Fruit fly (Drosophila melanogaster) whole organism, embryonic: ENCODE results near the gene ND-B17.

ENCODE experiments used
- CG10267 ChIP-seq: fragments of 200-800 bp; sonication (Bioruptor generic); optimal IDR thresholded peaks from 2 replicates; lab custom pipeline; 2018; ENCODE audit warnings: missing biosample characterization, mild to moderate bottlenecking, missing genetic modification characterization, moderate library complexity
- CG10366 ChIP-seq: fragments of 200-800 bp; sonication (Bioruptor generic); IDR thresholded peaks from 2 replicates; pipeline ENCODE4 v1.3.6; 2022; ENCODE audit warnings: missing biosample characterization, missing genetic modification characterization
- CG10979 ChIP-seq: fragments of 200-800 bp; sonication (Bioruptor generic); optimal IDR thresholded peaks from 2 replicates; lab custom pipeline; 2018; ENCODE audit warnings: missing biosample characterization, mild to moderate bottlenecking, missing genetic modification characterization, moderate library complexity
- CG12155 ChIP-seq: fragments of 200-800 bp; sonication (Bioruptor generic); optimal IDR thresholded peaks from 3 replicates; lab custom pipeline; 2016; ENCODE audit warnings: missing biosample characterization, missing genetic modification characterization
- CG14667 ChIP-seq: fragments of 200-800 bp; sonication (Bioruptor generic); IDR thresholded peaks from 2 replicates; pipeline ENCODE4 v1.3.6; 2022; ENCODE audit warnings: missing biosample characterization, missing genetic modification characterization
- CG1603 ChIP-seq: fragments of 200-800 bp; sonication (Bioruptor generic); optimal IDR thresholded peaks from 2 replicates; lab custom pipeline; 2019; ENCODE audit warnings: missing biosample characterization, mild to moderate bottlenecking, missing genetic modification characterization, moderate library complexity
- CG17328 ChIP-seq: fragments of 200-800 bp; sonication (Bioruptor generic); IDR thresholded peaks from 2 replicates; pipeline ENCODE4 v1.3.6; 2022; ENCODE audit warnings: missing biosample characterization, missing genetic modification characterization
- CG2875 ChIP-seq: fragments of 200-800 bp; sonication (Bioruptor generic); optimal IDR thresholded peaks from 2 replicates; lab custom pipeline; 2017; ENCODE audit warnings: missing biosample characterization, mild to moderate bottlenecking, missing genetic modification characterization, missing genetic modification reagents
- CG3065 ChIP-seq: fragments of 200-800 bp; sonication (Bioruptor generic); optimal IDR thresholded peaks from 2 replicates; lab custom pipeline; 2016; ENCODE audit warnings: missing biosample characterization, missing genetic modification characterization
- CG3726 ChIP-seq: fragments of 200-800 bp; sonication (Bioruptor generic); IDR thresholded peaks from 3 replicates; pipeline ENCODE4, ENCODE4 v1.3.6; 2022; ENCODE audit warnings: missing biosample characterization, missing genetic modification characterization
- CG3995 ChIP-seq: fragments of 200-800 bp; sonication (Bioruptor generic); optimal IDR thresholded peaks from 3 replicates; lab custom pipeline; 2016; ENCODE audit warnings: missing biosample characterization, missing genetic modification characterization
- CG4730 ChIP-seq: fragments of 200-800 bp; sonication (Bioruptor generic); IDR thresholded peaks from 2 replicates; pipeline ENCODE4 v1.3.6; 2022; ENCODE audit warnings: missing biosample characterization, missing genetic modification characterization
- CG7745 ChIP-seq: fragments of 200-800 bp; sonication (Bioruptor generic); optimal IDR thresholded peaks from 2 replicates; lab custom pipeline; 2018; ENCODE audit warnings: missing biosample characterization, mild to moderate bottlenecking, missing genetic modification characterization, moderate library complexity
- CG8478 ChIP-seq: fragments of >200 bp; optimal IDR thresholded peaks from 2 replicates; lab custom pipeline; 2018
- CG8924 ChIP-seq: fragments of 200-800 bp; optimal IDR thresholded peaks from 3 replicates; lab custom pipeline; 2019; ENCODE audit warnings: missing biosample characterization, mild to moderate bottlenecking, missing genetic modification characterization, moderate library complexity
- Chrac-16 ChIP-seq: fragments of 200-800 bp; sonication (Bioruptor generic); optimal IDR thresholded peaks from 3 replicates; lab custom pipeline; 2016; ENCODE audit warnings: missing biosample characterization, missing genetic modification characterization
- D19A ChIP-seq: fragments of 200-800 bp; optimal IDR thresholded peaks from 3 replicates; lab custom pipeline; 2019; ENCODE audit warnings: missing biosample characterization, mild to moderate bottlenecking, missing genetic modification characterization, moderate library complexity
- Elba2 ChIP-seq: fragments of 200-800 bp; sonication (Bioruptor generic); optimal IDR thresholded peaks from 3 replicates; lab custom pipeline; 2016; ENCODE audit warnings: missing biosample characterization, missing genetic modification characterization
- Ets65A ChIP-seq: fragments of 200-800 bp; sonication (Bioruptor generic); peaks from one replicate; lab custom pipeline; 2016; ENCODE audit warnings: missing biosample characterization, missing genetic modification characterization
- Jarid2 ChIP-seq: fragments of 200-800 bp; sonication (Bioruptor generic); optimal IDR thresholded peaks from 3 replicates; lab custom pipeline; 2017; ENCODE audit warnings: mild to moderate bottlenecking, missing biosample characterization, missing genetic modification reagents, missing genetic modification characterization
- MESR4 ChIP-seq: fragments of 200-800 bp; sonication (Bioruptor generic); optimal IDR thresholded peaks from 2 replicates; lab custom pipeline; 2018; ENCODE audit warnings: missing biosample characterization, mild to moderate bottlenecking, missing genetic modification characterization, moderate library complexity
- Oli ChIP-seq: fragments of 200-800 bp; sonication (Bioruptor generic); optimal IDR thresholded peaks from 2 replicates; lab custom pipeline; 2018; ENCODE audit warnings: missing biosample characterization, mild to moderate bottlenecking, missing genetic modification characterization, moderate library complexity
- Scr ChIP-seq: fragments of 200-800 bp; sonication (Bioruptor generic); IDR thresholded peaks from 2 replicates; pipeline ENCODE4 v1.3.6; 2022; ENCODE audit warnings: missing biosample characterization, missing genetic modification characterization; ENCODE audit not compliant: partially characterized antibody
- Usf ChIP-seq: fragments of 200-800 bp; sonication (Bioruptor generic); optimal IDR thresholded peaks from 2 replicates; lab custom pipeline; 2017; ENCODE audit warnings: missing genotype, missing biosample characterization, missing genetic modification characterization
- ac ChIP-seq: fragments of 200-800 bp; sonication (Bioruptor generic); optimal IDR thresholded peaks from 3 replicates; lab custom pipeline; 2017; ENCODE audit warnings: missing biosample characterization, mild to moderate bottlenecking, missing genetic modification characterization
- bsh ChIP-seq, 2 experiments: fragments of 200-800 bp; sonication (Bioruptor generic); optimal IDR thresholded peaks; 2 replicates each; lab custom pipeline; 2017 to 2018; ENCODE audit warnings: mild to moderate bottlenecking in 2 of 2, missing biosample characterization in 2 of 2, missing genetic modification characterization in 2 of 2, moderate library complexity in 1 of 2
- cg ChIP-seq: fragments of 200-800 bp; sonication (Bioruptor generic); optimal IDR thresholded peaks from 3 replicates; lab custom pipeline; 2019; ENCODE audit warnings: missing biosample characterization, mild to moderate bottlenecking, missing genetic modification characterization, moderate library complexity
- chif ChIP-seq, 2 experiments: fragments of 200-800 bp; sonication (Bioruptor generic); optimal IDR thresholded peaks; 3 replicates each; lab custom pipeline; 2016; ENCODE audit warnings: missing biosample characterization in 2 of 2, missing genetic modification characterization in 2 of 2
- chm ChIP-seq: fragments of 200-800 bp; sonication (Bioruptor generic); IDR thresholded peaks from 2 replicates; pipeline ENCODE4 v1.3.6; 2022; ENCODE audit warnings: missing biosample characterization, missing genetic modification characterization
- chn ChIP-seq: fragments of 200-800 bp; sonication (Bioruptor generic); optimal IDR thresholded peaks from 2 replicates; lab custom pipeline; 2016; ENCODE audit warnings: missing biosample characterization, missing genetic modification characterization
- corto ChIP-seq: fragments of 200-800 bp; sonication (Bioruptor generic); optimal IDR thresholded peaks from 2 replicates; lab custom pipeline; 2016; ENCODE audit warnings: missing biosample characterization, mild to moderate bottlenecking, missing genetic modification characterization, moderate library complexity
- croc ChIP-seq: fragments of 200-800 bp; sonication (Bioruptor generic); conservative IDR thresholded peaks from 3 replicates; pipeline ENCODE4 v1.3.6; 2022; ENCODE audit warnings: missing biosample characterization, missing genetic modification characterization
- cwo ChIP-seq: fragments of 200-800 bp; sonication (Bioruptor generic); optimal IDR thresholded peaks from 3 replicates; lab custom pipeline; 2017; ENCODE audit warnings: missing biosample characterization, missing genetic modification characterization, mild to moderate bottlenecking, moderate library complexity, missing genetic modification reagents
- dm ChIP-seq: fragments of 200-800 bp; sonication (Bioruptor generic); optimal IDR thresholded peaks from 3 replicates; lab custom pipeline; 2016; ENCODE audit warnings: missing biosample characterization, missing genetic modification characterization
- dmrt11E ChIP-seq: fragments of 200-800 bp; sonication (Bioruptor generic); optimal IDR thresholded peaks from 3 replicates; lab custom pipeline; 2018; ENCODE audit warnings: missing biosample characterization, mild to moderate bottlenecking, missing genetic modification characterization, moderate library complexity
- eve ChIP-seq, 2 experiments: fragments of >200 bp; optimal IDR thresholded peaks; 2 replicates each; lab custom pipeline; 2017; ENCODE audit warnings: missing biosample characterization in 2 of 2, missing genetic modification characterization in 2 of 2
- fd102C ChIP-seq: fragments of 200-800 bp; sonication (Bioruptor generic); optimal IDR thresholded peaks from 2 replicates; lab custom pipeline; 2018; ENCODE audit warnings: missing biosample characterization, mild to moderate bottlenecking, missing genetic modification characterization, moderate library complexity
- gem ChIP-seq: fragments of 200-800 bp; sonication (Bioruptor generic); optimal IDR thresholded peaks from 2 replicates; lab custom pipeline; 2019; ENCODE audit warnings: missing biosample characterization, mild to moderate bottlenecking, missing genetic modification characterization, moderate library complexity
- gsb-n ChIP-seq: fragments of 200-800 bp; sonication (Bioruptor generic); optimal IDR thresholded peaks from 3 replicates; lab custom pipeline; 2018; ENCODE audit warnings: missing biosample characterization, mild to moderate bottlenecking, missing genetic modification characterization
- h ChIP-seq: fragments of >200 bp; optimal IDR thresholded peaks from 2 replicates; lab custom pipeline; 2017
- lbe ChIP-seq: fragments of 200-800 bp; sonication (Bioruptor generic); optimal IDR thresholded peaks from 2 replicates; lab custom pipeline; 2016; ENCODE audit warnings: missing biosample characterization, mild to moderate bottlenecking, missing genetic modification characterization
- lola ChIP-seq, 3 experiments: fragments of >200 bp in 2 of 3; fragments of 200-800 bp in 1 of 3; sonication (Bioruptor generic) in 1 of 3; optimal IDR thresholded peaks; 2 replicates each; lab custom pipeline; 2017 to 2019; ENCODE audit warnings: missing biosample characterization in 3 of 3, missing genetic modification characterization in 3 of 3, mild to moderate bottlenecking in 1 of 3, moderate library complexity in 1 of 3
- maf-S ChIP-seq: fragments of 200-800 bp; sonication (Bioruptor generic); optimal IDR thresholded peaks from 2 replicates; lab custom pipeline; 2016; ENCODE audit warnings: missing biosample characterization, missing genetic modification characterization
- pan ChIP-seq, 4 experiments: fragments of >200 bp in 3 of 4; fragments of 200-800 bp in 1 of 4; sonication (Bioruptor generic) in 1 of 4; optimal IDR thresholded peaks in 3 of 4; IDR thresholded peaks in 1 of 4; 2 replicates each; pipeline versions ENCODE4 v1.3.6 to Lab custom; 2017 to 2022; ENCODE audit warnings: missing biosample characterization in 2 of 4, missing genetic modification characterization in 2 of 4, mixed read lengths in 1 of 4
- pum ChIP-seq: fragments of 200-800 bp; sonication (Bioruptor generic); optimal IDR thresholded peaks from 2 replicates; lab custom pipeline; 2016; ENCODE audit warnings: missing biosample characterization, missing genetic modification characterization
- sens ChIP-seq: fragments of 200-800 bp; sonication (Bioruptor generic); peaks from one replicate; lab custom pipeline; 2016; ENCODE audit warnings: missing biosample characterization, missing genetic modification characterization
- zen2 ChIP-seq: fragments of 200-800 bp; sonication (Bioruptor generic); IDR thresholded peaks from 3 replicates; pipeline ENCODE4 v1.3.6; 2022; ENCODE audit warnings: missing biosample characterization, missing genetic modification characterization; ENCODE audit not compliant: partially characterized antibody
- zfh1 ChIP-seq: fragments of 200-800 bp; sonication (Bioruptor generic); IDR thresholded peaks from 3 replicates; pipeline ENCODE4 v1.3.6; 2022; ENCODE audit warnings: missing biosample characterization, missing genetic modification characterization

Gene ND-B17

dm6 chr2L:15743578-15743977, 7.3 kb downstream of the ND-B17 start:
- peak; percentile 68 for TF ChIP-seq fd102C (GFP tag; lab: Kevin White, UChicago)
- TF ChIP-seq chm (GFP tag; lab: Robert Waterston, UW), result no peak
- peak; percentile 11 for TF ChIP-seq Usf (GFP tag; lab: Kevin White, UChicago)
- no peak for TF ChIP-seq Oli (tag; lab: Kevin White, UChicago)
- TF ChIP-seq Ets65A (GFP tag; lab: Kevin White, UChicago), result peak; percentile 54
- TF ChIP-seq gem, result peak; percentile 9
- TF ChIP-seq CG1603, result peak; percentile 23
- TF ChIP-seq MESR4 (GFP tag; lab: Kevin White, UChicago), result no peak
- TF ChIP-seq corto (GFP tag; lab: Kevin White, UChicago), result peak; percentile 56
- no peak for TF ChIP-seq CG10366 (GFP tag; lab: Robert Waterston, UW)
- peak; percentile 26 for TF ChIP-seq cg (GFP tag; lab: Kevin White, UChicago)
- TF ChIP-seq pum, result no peak
- TF ChIP-seq croc, result no peak
- TF ChIP-seq CG7745 (tag; lab: Kevin White, UChicago), result no peak
- TF ChIP-seq CG2875 (GFP tag; lab: Kevin White, UChicago), result no peak
- TF ChIP-seq Elba2 (GFP tag; lab: Kevin White, UChicago), result peak; percentile 49
- no peak for TF ChIP-seq dm (GFP tag; lab: Kevin White, UChicago)
- no peak for TF ChIP-seq gsb-n (tag; lab: Kevin White, UChicago)
- peak; percentile 7 for TF ChIP-seq Chrac-16 (GFP tag; lab: Kevin White, UChicago)
- TF ChIP-seq cwo, result no peak
- peak; percentile 0 for TF ChIP-seq CG10979 (tag; lab: Kevin White, UChicago)
- no peak for TF ChIP-seq CG8478 (lab: Kevin White, UChicago)
- peak; percentile 44 for TF ChIP-seq CG8924 (tag; lab: Kevin White, UChicago)
- no peak for TF ChIP-seq zen2
- no peak for TF ChIP-seq chn (GFP tag; lab: Kevin White, UChicago)
- peak in 1 of 2 experiments; percentile 69 for TF ChIP-seq pan (optimal IDR thresholded peaks at IDR 0.05; lab: Kevin White, UChicago)
- TF ChIP-seq pan (GFP tag; optimal IDR thresholded peaks at IDR 0.05 in 1 of 2, IDR thresholded peaks at IDR 0.05 in 1 of 2), result peak in 1 of 2 experiments; percentile 43
- TF ChIP-seq D19A, result no peak
- TF ChIP-seq CG12155, result no peak
- peak; percentile 45; the same call in 2 of the 3 replicates for TF ChIP-seq zfh1 (GFP tag; lab: Robert Waterston, UW)
- no peak for TF ChIP-seq CG3726
- TF ChIP-seq CG4730 (GFP tag; lab: Robert Waterston, UW), result no peak
- peak; percentile 35 for TF ChIP-seq ac (GFP tag; lab: Kevin White, UChicago)
- TF ChIP-seq CG17328 (GFP tag; lab: Robert Waterston, UW), result 0 out of 2 replicates have a peak, but pooled peaks have one; percentile 25
- TF ChIP-seq CG3065 (GFP tag; lab: Kevin White, UChicago), result no peak
- no peak for TF ChIP-seq h
- no peak for TF ChIP-seq CG3995 (GFP tag; lab: Kevin White, UChicago)
- no peak for TF ChIP-seq Jarid2
- TF ChIP-seq eve (GFP tag; optimal IDR thresholded peaks at IDR 0.05; lab: Kevin White, UChicago), result peak in 1 of 2 experiments; percentile 39
- no peak for TF ChIP-seq CG10267 (tag; lab: Kevin White, UChicago)
- TF ChIP-seq Scr (GFP tag; lab: Robert Waterston, UW), result no peak
- peak; percentile 78 for TF ChIP-seq sens (GFP tag; lab: Kevin White, UChicago)
- peak; percentile 46 for TF ChIP-seq dmrt11E (tag; lab: Kevin White, UChicago)
- peak in 1 of 3 experiments; percentile 57 for TF ChIP-seq lola (GFP tag; optimal IDR thresholded peaks at IDR 0.05; lab: Kevin White, UChicago)
- no peak for TF ChIP-seq CG14667
- peak in 1 of 2 experiments; percentile 27 for TF ChIP-seq chif (GFP tag; optimal IDR thresholded peaks at IDR 0.05; lab: Kevin White, UChicago)
- TF ChIP-seq lbe (GFP tag; lab: Kevin White, UChicago), result peak; percentile 82
- peak in 1 of 2 experiments; percentile 81 for TF ChIP-seq bsh (GFP tag; optimal IDR thresholded peaks at IDR 0.05; lab: Kevin White, UChicago)
- no peak for TF ChIP-seq maf-S (GFP tag; lab: Kevin White, UChicago)
